Worm (Caenorhabditis elegans): ENCODE results near the gene hlh-19.

The hlh-19 gene

ce11 chrX:573270-573669 lies 16.2 kb upstream of the hlh-19 start:
- peak; percentile 2 for TF ChIP-seq nhr-2 (tag; optimal IDR thresholded peaks at IDR 0.05)
- TF ChIP-seq elt-1 (tag; optimal IDR thresholded peaks at IDR 0.05; ENCODE audit: borderline replicate concordance, insufficient read depth) = no peak
- TF ChIP-seq unc-62 (GFP tag; optimal IDR thresholded peaks at IDR 0.05) = peak; percentile 2
- TF ChIP-seq drap-1 (GFP tag; optimal IDR thresholded peaks at IDR 0.05) = no peak
- peak; percentile 85 for TF ChIP-seq zip-8 (tag; optimal IDR thresholded peaks at IDR 0.05)
- TF ChIP-seq lin-32 (GFP tag; optimal IDR thresholded peaks at IDR 0.05) = no peak
- peak; percentile 38 for TF ChIP-seq nhr-237 (tag; optimal IDR thresholded peaks at IDR 0.05)
- no peak for TF ChIP-seq snpc-4 (tag; optimal IDR thresholded peaks at IDR 0.05)
- TF ChIP-seq mls-2 (tag; optimal IDR thresholded peaks at IDR 0.05) = no peak
- peak; percentile 75 for TF ChIP-seq elt-3 (tag; optimal IDR thresholded peaks at IDR 0.05)
- no peak for TF ChIP-seq ham-2 (GFP tag; optimal IDR thresholded peaks at IDR 0.05)
- TF ChIP-seq ztf-11 (tag; optimal IDR thresholded peaks at IDR 0.05) = no peak

- no peak for TF ChIP-seq nhr-28 (tag; optimal IDR thresholded peaks at IDR 0.05)
- no peak for TF ChIP-seq M03D4.4 (tag; optimal IDR thresholded peaks at IDR 0.05)
- no peak for TF ChIP-seq ceh-43 (GFP tag; optimal IDR thresholded peaks at IDR 0.05)
- TF ChIP-seq elt-3 (tag; optimal IDR thresholded peaks at IDR 0.05) = no peak
- no peak for TF ChIP-seq nhr-12 (tag; optimal IDR thresholded peaks at IDR 0.05)
- TF ChIP-seq nhr-2 (tag; optimal IDR thresholded peaks at IDR 0.05) = no peak
- TF ChIP-seq lin-13 (tag; optimal IDR thresholded peaks at IDR 0.05) = no peak
- TF ChIP-seq snpc-4 (tag; optimal IDR thresholded peaks at IDR 0.05) = no peak
- no peak for TF ChIP-seq zip-8 (tag; optimal IDR thresholded peaks at IDR 0.05)
- TF ChIP-seq unc-62 (GFP tag; optimal IDR thresholded peaks at IDR 0.05) = no peak
- TF ChIP-seq mep-1 (tag; optimal IDR thresholded peaks at IDR 0.05) = no peak
- TF ChIP-seq lin-32 (GFP tag; optimal IDR thresholded peaks at IDR 0.05) = no peak
These were observed 15.5 kb upstream of the hlh-19 start, which contains the start of gene mrp-2 for ce11 chrX:572601-573000. mrp-2 (minus strand) TSS chrX:572701.

ce11 chrX:571367-571766 lies 14.3 kb upstream of the hlh-19 start:
- TF ChIP-seq cnd-1 (tag; optimal IDR thresholded peaks at IDR 0.05) = no peak
- no peak for TF ChIP-seq ham-2 (GFP tag; optimal IDR thresholded peaks at IDR 0.05)
- TF ChIP-seq unc-120 (tag; optimal IDR thresholded peaks at IDR 0.05; ENCODE audit: poor library complexity, severe bottlenecking) = no peak
- TF ChIP-seq hlh-1 (tag; optimal IDR thresholded peaks at IDR 0.05) = no peak
- no peak for TF ChIP-seq ceh-83 (GFP tag; optimal IDR thresholded peaks at IDR 0.05)
- TF ChIP-seq mep-1 (tag; optimal IDR thresholded peaks at IDR 0.05) = no peak
- TF ChIP-seq snpc-4 (tag; optimal IDR thresholded peaks at IDR 0.05) = no peak
- no peak for TF ChIP-seq lin-13 (tag; optimal IDR thresholded peaks at IDR 0.05)
- TF ChIP-seq ces-1 (GFP tag; optimal IDR thresholded peaks at IDR 0.05) = no peak
- no peak for TF ChIP-seq sptf-1 (tag; optimal IDR thresholded peaks at IDR 0.05)
- no peak for TF ChIP-seq lsy-2 (tag; optimal IDR thresholded peaks at IDR 0.05)
- no peak for TF ChIP-seq mls-2 (tag; optimal IDR thresholded peaks at IDR 0.05)
- no peak for TF ChIP-seq unc-39 (tag; optimal IDR thresholded peaks at IDR 0.05)

ce11 chrX:557857-558256 lies 762 bp upstream of the hlh-19 start, which contains the start of gene nas-38:
nas-38 (plus strand) TSS chrX:558157.
- TF ChIP-seq zip-8 (tag; optimal IDR thresholded peaks at IDR 0.05) (no peak), drap-1 (GFP tag; optimal IDR thresholded peaks at IDR 0.05) (no peak), ceh-43 (GFP tag; optimal IDR thresholded peaks at IDR 0.05) (no peak), mep-1 (tag; optimal IDR thresholded peaks at IDR 0.05) (no peak), nhr-76 (tag; optimal IDR thresholded peaks at IDR 0.05) (no peak), lin-32 (GFP tag; optimal IDR thresholded peaks at IDR 0.05) (no peak), ztf-11 (tag; optimal IDR thresholded peaks at IDR 0.05) (no peak), mab-5 (tag; optimal IDR thresholded peaks at IDR 0.05) (no peak), ham-2 (GFP tag; optimal IDR thresholded peaks at IDR 0.05) (no peak)

- TF ChIP-seq unc-62 (GFP tag; optimal IDR thresholded peaks at IDR 0.05) (no peak), mls-2 (tag; optimal IDR thresholded peaks at IDR 0.05) (no peak), nhr-28 (tag; optimal IDR thresholded peaks at IDR 0.05) (no peak), unc-39 (tag; optimal IDR thresholded peaks at IDR 0.05) (no peak), pha-4 (tag; optimal IDR thresholded peaks at IDR 0.05) (no peak), sem-2 (GFP tag; optimal IDR thresholded peaks at IDR 0.05) (no peak), lsy-2 (tag; optimal IDR thresholded peaks at IDR 0.05) (no peak), blmp-1 (tag; optimal IDR thresholded peaks at IDR 0.05) (no peak), drap-1 (GFP tag; optimal IDR thresholded peaks at IDR 0.05) (no peak), elt-3 (tag; optimal IDR thresholded peaks at IDR 0.05) (no peak), tbx-8 (GFP tag; optimal IDR thresholded peaks at IDR 0.05) (no peak), flh-1 (GFP tag; optimal IDR thresholded peaks at IDR 0.05) (no peak), nhr-2 (tag; optimal IDR thresholded peaks at IDR 0.05) (no peak), nhr-76 (tag; optimal IDR thresholded peaks at IDR 0.05) (no peak), cnd-1 (tag; optimal IDR thresholded peaks at IDR 0.05) (no peak), nhr-12 (tag; optimal IDR thresholded peaks at IDR 0.05) (no peak)
These were observed 1.9 kb downstream of the hlh-19 start for ce11 chrX:555043-555791.

Measured in whole organism, mixed stage, embryonic.